Worm (Caenorhabditis elegans): ENCODE data around the gene F13H10.8.

The F13H10.8 gene

DNA sequence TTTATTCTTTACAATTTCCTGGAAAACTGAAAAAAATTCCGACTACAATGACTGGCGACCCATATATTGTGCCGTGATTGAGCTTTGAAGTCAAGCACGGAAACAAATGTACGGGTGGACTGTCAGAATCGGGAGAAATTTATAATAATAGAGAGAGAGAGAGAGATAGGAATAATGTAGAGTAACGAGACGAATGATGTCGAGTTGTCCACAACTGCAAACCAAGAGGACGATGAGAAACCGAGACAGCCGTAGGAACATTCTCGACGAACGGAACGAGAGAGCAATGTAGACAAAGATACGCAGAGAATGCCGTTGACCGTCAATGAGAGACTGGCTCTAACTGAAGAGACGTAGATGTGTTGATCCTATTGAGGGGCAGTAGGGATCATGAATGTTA, 7.2 kb downstream of the F13H10.8 start (continued):
- TF ChIP-seq mes-2 (tag; optimal IDR thresholded peaks at IDR 0.05; ENCODE audit: poor library complexity, severe bottlenecking), result peak; percentile 76
- TF ChIP-seq zag-1 (tag; optimal IDR thresholded peaks at IDR 0.05), result peak; percentile 52
- TF ChIP-seq egl-27 (tag; optimal IDR thresholded peaks at IDR 0.05), result no peak

DNA sequence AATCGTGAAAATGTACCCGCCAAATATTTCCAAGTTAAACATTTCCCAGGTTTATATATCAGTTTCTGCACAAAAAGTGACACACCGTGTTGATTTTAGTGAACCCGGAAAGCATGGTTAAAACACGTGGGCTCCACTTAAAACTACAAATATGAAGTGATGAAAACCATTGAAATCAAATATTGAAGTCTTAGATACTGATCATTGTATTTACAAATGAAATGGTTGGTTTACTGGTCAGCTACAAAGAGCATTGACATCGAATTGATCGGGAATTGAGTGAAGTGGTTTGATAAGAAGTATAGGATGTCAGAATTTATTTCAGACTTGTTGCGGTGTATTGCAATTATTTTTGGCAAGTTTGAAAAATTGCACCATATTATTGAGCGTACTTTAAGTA, 9.1 kb downstream of the F13H10.8 start, which contains the start of gene hrg-5:
Gene hrg-5 (minus strand): TSS at position 17 of the 400 bp plus-strand sequence.
- TF ChIP-seq nhr-111 (GFP tag; optimal IDR thresholded peaks at IDR 0.05) (no peak), ztf-11 (tag; optimal IDR thresholded peaks at IDR 0.05) (no peak), nhr-102 (tag; optimal IDR thresholded peaks at IDR 0.05) (no peak), nhr-28 (tag; optimal IDR thresholded peaks at IDR 0.05) (peak; percentile 68), nhr-48 (tag; optimal IDR thresholded peaks at IDR 0.05) (no peak), fos-1 (tag; optimal IDR thresholded peaks at IDR 0.05) (no peak), lin-38 (GFP tag; IDR thresholded peaks at IDR 0.05) (no peak), ctbp-1 (GFP tag; IDR thresholded peaks at IDR 0.05) (no peak), daf-16 (GFP tag; optimal IDR thresholded peaks at IDR 0.05) (no peak), daf-16 (tag; optimal IDR thresholded peaks at IDR 0.05) (peak; percentile 49), F26F4.8 (GFP tag; conservative IDR thresholded peaks at IDR 0.05) (no peak), ama-1 (optimal IDR thresholded peaks at IDR 0.05) (no peak), dmd-6 (GFP tag; IDR thresholded peaks at IDR 0.05) (peak; percentile 65), lin-39 (tag; optimal IDR thresholded peaks at IDR 0.05) (no peak), mdl-1 (tag; optimal IDR thresholded peaks at IDR 0.05) (peak in 1 of 2 experiments; percentile 24)

DNA sequence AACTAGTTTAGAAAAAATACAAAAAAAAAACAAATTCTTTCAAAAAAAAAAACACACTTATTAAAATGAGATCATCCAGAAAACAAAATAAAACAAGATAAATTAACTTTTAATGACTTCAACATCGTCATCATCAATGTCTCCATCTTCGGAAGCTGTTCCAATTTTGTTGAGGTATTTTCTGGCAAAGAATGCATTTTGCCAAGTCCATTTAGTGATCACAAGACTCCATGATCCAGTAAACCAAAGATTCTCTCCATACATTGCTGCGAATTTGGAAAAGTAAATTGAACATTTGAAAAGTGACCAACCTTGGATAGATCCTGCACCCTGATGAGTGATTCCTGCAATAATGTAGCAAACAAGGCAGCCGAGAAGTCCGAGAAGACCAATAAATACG, 9.8 kb downstream of the F13H10.8 start:
- TF ChIP-seq ceh-44 (GFP tag; IDR thresholded peaks at IDR 0.05), result no peak
- TF ChIP-seq unc-62 (GFP tag; optimal IDR thresholded peaks at IDR 0.05 in 1 of 2), result peak in 1 of 2 experiments; percentile 52
- TF ChIP-seq unc-62 (tag; optimal IDR thresholded peaks at IDR 0.05), result no peak
- peak; percentile 61 for TF ChIP-seq aha-1 (tag)

DNA sequence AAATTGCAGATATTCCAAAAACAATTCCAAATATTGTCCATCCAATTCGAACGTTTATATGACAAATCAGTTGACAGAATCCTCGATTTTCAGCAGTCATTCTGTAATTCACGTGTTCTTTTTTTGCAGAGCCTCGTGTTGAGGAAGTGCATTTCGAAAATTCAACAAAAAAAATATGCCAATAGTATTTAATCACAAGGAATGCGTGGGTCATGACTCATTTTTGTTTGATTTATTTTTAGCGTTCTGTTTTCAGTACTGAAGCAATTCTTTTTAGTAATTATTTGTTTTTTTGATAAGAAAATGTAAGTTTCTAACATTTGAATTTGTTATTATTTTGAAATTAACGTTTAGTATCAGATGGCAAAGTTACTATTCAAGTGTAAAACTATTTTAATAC, 10.6 kb downstream of the F13H10.8 start, which contains the start of gene hrg-4:
Gene hrg-4 (minus strand): TSS at position 101 of the 400 bp plus-strand sequence.
- TF ChIP-seq hlh-30 (tag; optimal IDR thresholded peaks at IDR 0.05; ENCODE audit: insufficient read depth) (peak; percentile 26), unc-62 (GFP tag; optimal IDR thresholded peaks at IDR 0.05 in 1 of 2) (peak in 1 of 2 experiments; percentile 75), unc-62 (tag; optimal IDR thresholded peaks at IDR 0.05) (no peak), dpl-1 (GFP tag; optimal IDR thresholded peaks at IDR 0.05) (no peak), lir-3 (tag; optimal IDR thresholded peaks at IDR 0.05) (no peak), ama-1 (optimal IDR thresholded peaks at IDR 0.05) (no peak), cey-2 (tag; optimal IDR thresholded peaks at IDR 0.05; ENCODE audit: borderline replicate concordance, insufficient read depth) (no peak)

DNA sequence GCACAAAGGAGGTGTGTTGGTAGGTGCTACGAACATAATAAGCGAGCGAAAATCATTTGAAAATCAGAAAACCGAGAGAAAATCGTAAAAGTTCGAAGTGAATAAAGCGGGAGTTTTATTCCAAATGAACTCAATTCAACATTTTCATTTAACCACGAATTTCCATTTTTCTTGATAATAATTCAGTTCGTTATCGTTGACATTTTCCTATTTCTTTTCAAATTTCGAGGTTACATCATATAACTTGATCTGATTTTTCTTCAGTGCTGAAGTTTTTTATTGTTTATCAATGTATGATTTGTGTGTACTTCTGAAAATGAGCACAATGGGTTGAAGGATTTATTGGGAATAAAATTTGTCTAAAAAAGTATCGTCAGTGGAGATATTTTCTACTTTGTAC, 11.3 kb downstream of the F13H10.8 start:
- TF ChIP-seq dve-1 (tag; optimal IDR thresholded peaks at IDR 0.05; ENCODE audit: insufficient read depth) (peak; percentile 42), egl-43 (GFP tag; IDR thresholded peaks at IDR 0.05) (no peak), daf-16 (GFP tag; optimal IDR thresholded peaks at IDR 0.05) (no peak), daf-16 (tag; optimal IDR thresholded peaks at IDR 0.05) (peak; percentile 71), F26F4.8 (GFP tag; conservative IDR thresholded peaks at IDR 0.05) (no peak), ztf-7 (tag; optimal IDR thresholded peaks at IDR 0.05) (peak; percentile 94), hmg-1.1 (GFP tag; IDR thresholded peaks at IDR 0.05) (no peak), fos-1 (tag; optimal IDR thresholded peaks at IDR 0.05) (no peak), mep-1 (tag; optimal IDR thresholded peaks at IDR 0.05) (peak; percentile 50), nhr-48 (tag; optimal IDR thresholded peaks at IDR 0.05) (peak; percentile 3), zfp-3 (GFP tag; conservative IDR thresholded peaks at IDR 0.05) (no peak), hlh-11 (tag; optimal IDR thresholded peaks at IDR 0.05) (peak; percentile 24), T20F7.1 (GFP tag; optimal IDR thresholded peaks at IDR 0.05) (no peak), dmd-6 (GFP tag; IDR thresholded peaks at IDR 0.05) (peak; percentile 68), nhr-28 (tag; optimal IDR thresholded peaks at IDR 0.05) (peak; percentile 46), nhr-111 (GFP tag; optimal IDR thresholded peaks at IDR 0.05) (no peak), ctbp-1 (GFP tag; IDR thresholded peaks at IDR 0.05) (no peak), pqm-1 (tag; optimal IDR thresholded peaks at IDR 0.05) (peak; percentile 57), aha-1 (tag) (peak; percentile 66)

All from whole organism, L4 larva.